Worm (Caenorhabditis elegans) whole organism, mixed stage, embryonic: ENCODE data around the gene lev-8.

Source experiments
- M03D4.4 ChIP-seq: sonication (generic microtip); optimal IDR thresholded peaks from 2 replicates; lab custom pipeline; 2017; ENCODE audit warnings: mild to moderate bottlenecking, missing genetic modification characterization, missing compliant biosample characterization
- bed-3 ChIP-seq: fragments of 200-800 bp; sonication (Bioruptor generic); optimal IDR thresholded peaks from 3 replicates; lab custom pipeline; 2018; ENCODE audit warnings: mild to moderate bottlenecking, missing genetic modification characterization, moderate library complexity, missing compliant biosample characterization
- blmp-1 ChIP-seq: fragments of 150-350 bp; optimal IDR thresholded peaks from 2 replicates; lab custom pipeline; 2014; ENCODE audit warnings: missing biosample characterization, missing genetic modification characterization
- ceh-39 ChIP-seq: fragments of 150-350 bp; optimal IDR thresholded peaks from 2 replicates; lab custom pipeline; 2014; ENCODE audit warnings: missing biosample characterization, missing genetic modification characterization
- ceh-83 ChIP-seq: fragments of 200-800 bp; sonication (Bioruptor generic); optimal IDR thresholded peaks from 2 replicates; lab custom pipeline; 2018; ENCODE audit warnings: mild to moderate bottlenecking, missing genetic modification characterization, missing compliant biosample characterization
- ces-1 ChIP-seq: fragments of 150-350 bp; optimal IDR thresholded peaks from 2 replicates; lab custom pipeline; 2014; ENCODE audit warnings: missing biosample characterization, missing genetic modification reagents, missing genetic modification characterization
- cnd-1 ChIP-seq: fragments of 200-800 bp; sonication (Bioruptor generic); optimal IDR thresholded peaks from 2 replicates; lab custom pipeline; 2018; ENCODE audit warnings: mild to moderate bottlenecking, missing genetic modification characterization, missing compliant biosample characterization
- drap-1 ChIP-seq: fragments of 200-800 bp; sonication (Bioruptor generic); optimal IDR thresholded peaks from 3 replicates; lab custom pipeline; 2018; ENCODE audit warnings: mild to moderate bottlenecking, missing genetic modification characterization, missing compliant biosample characterization
- elt-1 ChIP-seq: sonication (generic microtip); optimal IDR thresholded peaks from 2 replicates; lab custom pipeline; 2017; ENCODE audit warnings: missing genetic modification characterization, mild to moderate bottlenecking, missing compliant biosample characterization, antibody characterized with exemption, moderate library complexity, borderline replicate concordance; ENCODE audit not compliant: insufficient read depth
- elt-3 ChIP-seq: fragments of 150-350 bp; optimal IDR thresholded peaks from 2 replicates; lab custom pipeline; 2014; ENCODE audit warnings: missing biosample characterization, missing genetic modification characterization
- flh-1 ChIP-seq: fragments of 200-800 bp; sonication (Bioruptor generic); optimal IDR thresholded peaks from 2 replicates; lab custom pipeline; 2018; ENCODE audit warnings: mild to moderate bottlenecking, missing genetic modification characterization, moderate library complexity, missing compliant biosample characterization
- ham-2 ChIP-seq: fragments of 200-800 bp; sonication (Bioruptor generic); optimal IDR thresholded peaks from 2 replicates; lab custom pipeline; 2018; ENCODE audit warnings: mild to moderate bottlenecking, missing genetic modification characterization, missing compliant biosample characterization
- hlh-1 ChIP-seq: fragments of 150-350 bp; optimal IDR thresholded peaks from 2 replicates; lab custom pipeline; 2014; ENCODE audit warnings: missing biosample characterization, missing genetic modification reagents, missing genetic modification characterization
- lin-32 ChIP-seq: fragments of 200-800 bp; sonication (Bioruptor generic); optimal IDR thresholded peaks from 2 replicates; lab custom pipeline; 2018; ENCODE audit warnings: mild to moderate bottlenecking, missing genetic modification characterization, missing compliant biosample characterization
- lsy-2 ChIP-seq: fragments of 150-350 bp; optimal IDR thresholded peaks from 2 replicates; lab custom pipeline; 2014; ENCODE audit warnings: missing biosample characterization, missing genetic modification characterization
- mep-1 ChIP-seq: fragments of 150-350 bp; optimal IDR thresholded peaks from 2 replicates; lab custom pipeline; 2017; ENCODE audit warnings: missing biosample characterization, missing genetic modification reagents, missing genetic modification characterization, inconsistent platforms
- mls-2 ChIP-seq: sonication (generic microtip); optimal IDR thresholded peaks from 2 replicates; lab custom pipeline; 2016; ENCODE audit warnings: mild to moderate bottlenecking, missing genetic modification characterization, moderate library complexity, missing compliant biosample characterization
- nhr-2 ChIP-seq: fragments of 150-350 bp; optimal IDR thresholded peaks from 2 replicates; lab custom pipeline; 2014; ENCODE audit warnings: missing biosample characterization, missing genetic modification characterization
- nhr-237 ChIP-seq: fragments of 150-350 bp; optimal IDR thresholded peaks from 2 replicates; lab custom pipeline; 2014; ENCODE audit warnings: missing biosample characterization, missing genetic modification characterization
- nhr-28 ChIP-seq: fragments of 150-350 bp; optimal IDR thresholded peaks from 2 replicates; lab custom pipeline; 2014; ENCODE audit warnings: missing biosample characterization, missing genetic modification characterization
- nhr-76 ChIP-seq: sonication (generic microtip); optimal IDR thresholded peaks from 2 replicates; lab custom pipeline; 2017; ENCODE audit warnings: missing biosample characterization, missing genetic modification characterization
- pha-4 ChIP-seq: fragments of 150-350 bp; optimal IDR thresholded peaks from 2 replicates; lab custom pipeline; 2018; ENCODE audit warnings: missing biosample characterization, missing genetic modification reagents, missing genetic modification characterization
- sem-2 ChIP-seq: fragments of 200-800 bp; sonication (Bioruptor generic); optimal IDR thresholded peaks from 2 replicates; lab custom pipeline; 2018; ENCODE audit warnings: mild to moderate bottlenecking, missing genetic modification characterization, missing compliant biosample characterization
- snpc-4 ChIP-seq: fragments of 150-350 bp; optimal IDR thresholded peaks from 2 replicates; lab custom pipeline; 2014; ENCODE audit warnings: missing biosample characterization, missing genetic modification characterization
- sptf-1 ChIP-seq: sonication (generic microtip); optimal IDR thresholded peaks from 2 replicates; lab custom pipeline; 2017; ENCODE audit warnings: mild to moderate bottlenecking, missing genetic modification characterization, moderate library complexity, missing compliant biosample characterization
- tbx-8 ChIP-seq: fragments of 200-800 bp; sonication (Bioruptor generic); optimal IDR thresholded peaks from 2 replicates; lab custom pipeline; 2018; ENCODE audit warnings: mild to moderate bottlenecking, missing genetic modification characterization, moderate library complexity, missing compliant biosample characterization
- unc-120 ChIP-seq: sonication (generic microtip); optimal IDR thresholded peaks from 2 replicates; lab custom pipeline; 2017; ENCODE audit warnings: missing genetic modification characterization, missing compliant biosample characterization; ENCODE audit not compliant: poor library complexity, severe bottlenecking
- unc-39 ChIP-seq: fragments of 150-350 bp; optimal IDR thresholded peaks from 2 replicates; lab custom pipeline; 2014; ENCODE audit warnings: missing biosample characterization, missing genetic modification characterization
- unc-62 ChIP-seq: fragments of 150-350 bp; optimal IDR thresholded peaks from 2 replicates; lab custom pipeline; 2014; ENCODE audit warnings: missing biosample characterization, missing genetic modification reagents, missing genetic modification characterization
- zip-8 ChIP-seq: fragments of 150-350 bp; optimal IDR thresholded peaks from 2 replicates; lab custom pipeline; 2014; ENCODE audit warnings: missing biosample characterization, missing genetic modification characterization

The lev-8 gene

ce11 chrX:11522058-11522757 is 38.5 kb upstream of the lev-8 start, which contains the start of gene sdc-2:
sdc-2 (plus strand) TSS chrX:11522707.
- peak; percentile 52 for TF ChIP-seq pha-4 (tag; lab: Kevin White, UChicago)
- TF ChIP-seq mep-1 = peak; percentile 70
- peak; percentile 61 for TF ChIP-seq nhr-237 (tag; lab: Kevin White, UChicago)
- TF ChIP-seq cnd-1 (tag; lab: Kevin White, UChicago) = peak; percentile 26
- TF ChIP-seq unc-120 = peak; percentile 82
- no peak for TF ChIP-seq bed-3 (GFP tag; lab: Kevin White, UChicago)
- peak; percentile 43 for TF ChIP-seq unc-62 (GFP tag; lab: Kevin White, UChicago)
- TF ChIP-seq drap-1 (GFP tag; lab: Kevin White, UChicago) = peak; percentile 14
- TF ChIP-seq nhr-76 (tag; lab: Kevin White, UChicago) = no peak
- TF ChIP-seq tbx-8 = no peak
- TF ChIP-seq hlh-1 = peak; percentile 75

DNA sequence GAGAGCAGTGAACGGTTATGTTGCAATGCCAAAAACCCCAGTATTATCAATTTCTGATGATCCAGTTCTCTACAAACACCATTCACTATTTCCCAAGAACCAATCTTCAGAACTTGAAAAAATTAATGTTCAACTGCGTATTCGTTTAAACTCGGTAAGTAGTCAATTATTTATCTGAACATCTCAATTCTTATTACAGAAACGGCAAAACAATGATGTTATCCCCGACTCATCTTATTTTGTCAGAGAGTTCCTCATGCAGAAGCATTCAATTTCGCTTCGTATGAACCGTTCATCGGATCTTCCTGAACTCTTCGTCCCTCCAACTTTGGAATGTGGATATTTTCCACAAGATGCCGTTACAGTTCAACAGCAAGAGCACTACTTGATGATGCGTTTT is 37.0 kb upstream of the lev-8 start:
- TF ChIP-seq pha-4 (tag; lab: Kevin White, UChicago) = no peak
- no peak for TF ChIP-seq nhr-76 (tag; lab: Kevin White, UChicago)
- no peak for TF ChIP-seq unc-62 (GFP tag; lab: Kevin White, UChicago)
- TF ChIP-seq flh-1 (GFP tag; lab: Kevin White, UChicago) = no peak
- TF ChIP-seq M03D4.4 (tag; lab: Kevin White, UChicago) = no peak
- TF ChIP-seq unc-120 = no peak
- TF ChIP-seq hlh-1 = no peak
- TF ChIP-seq zip-8 = no peak
- no peak for TF ChIP-seq elt-3
- TF ChIP-seq ceh-39 (tag; lab: Kevin White, UChicago) = no peak
- no peak for TF ChIP-seq mep-1
- TF ChIP-seq unc-39 (tag; lab: Kevin White, UChicago) = no peak
- TF ChIP-seq lsy-2 (tag; lab: Kevin White, UChicago) = no peak
- no peak for TF ChIP-seq blmp-1 (tag; lab: Kevin White, UChicago)
- no peak for TF ChIP-seq sptf-1 (tag; lab: Kevin White, UChicago)
- TF ChIP-seq lin-32 (GFP tag; lab: Kevin White, UChicago) = no peak
- no peak for TF ChIP-seq nhr-237 (tag; lab: Kevin White, UChicago)
- TF ChIP-seq nhr-28 (tag; lab: Kevin White, UChicago) = no peak

- TF ChIP-seq elt-1 (tag; lab: Kevin White, UChicago) (no peak), nhr-76 (tag; lab: Kevin White, UChicago) (no peak), M03D4.4 (tag; lab: Kevin White, UChicago) (no peak)
- TF ChIP-seq, all 35 proteins: peak for 0
Observed at ce11 chrX:11533543-11534003, 27.1 kb upstream of the lev-8 start, which contains the start of gene C35C5.8. C35C5.8 (plus strand) TSS chrX:11533593.

- TF ChIP-seq blmp-1 (tag; lab: Kevin White, UChicago) = no peak
- no peak for TF ChIP-seq elt-3
- no peak for TF ChIP-seq ham-2 (GFP tag; lab: Kevin White, UChicago)
- no peak for TF ChIP-seq ceh-39 (tag; lab: Kevin White, UChicago)
- no peak for TF ChIP-seq sem-2 (GFP tag; lab: Kevin White, UChicago)
- TF ChIP-seq lin-32 (GFP tag; lab: Kevin White, UChicago) = no peak
- TF ChIP-seq cnd-1 (tag; lab: Kevin White, UChicago) = no peak
- no peak for TF ChIP-seq lsy-2 (tag; lab: Kevin White, UChicago)
- no peak for TF ChIP-seq nhr-28 (tag; lab: Kevin White, UChicago)
- no peak for TF ChIP-seq nhr-2 (tag; lab: Kevin White, UChicago)
- no peak for TF ChIP-seq bed-3 (GFP tag; lab: Kevin White, UChicago)
- no peak for TF ChIP-seq unc-62 (GFP tag; lab: Kevin White, UChicago)
- no peak for TF ChIP-seq M03D4.4 (tag; lab: Kevin White, UChicago)
- no peak for TF ChIP-seq ces-1 (GFP tag; lab: Kevin White, UChicago)
- no peak for TF ChIP-seq mls-2
- TF ChIP-seq, all 35 proteins: peak for 0
Observed at ce11 chrX:11534443-11534842, 26.3 kb upstream of the lev-8 start.

ce11 chrX:11536408-11536807 is 24.3 kb upstream of the lev-8 start, which contains the start of gene C35C5.9:
C35C5.9 (plus strand) TSS chrX:11536568.
- TF ChIP-seq nhr-237 (tag; lab: Kevin White, UChicago) (no peak), lsy-2 (tag; lab: Kevin White, UChicago) (no peak), ceh-39 (tag; lab: Kevin White, UChicago) (no peak), flh-1 (GFP tag; lab: Kevin White, UChicago) (no peak), nhr-2 (tag; lab: Kevin White, UChicago) (no peak), nhr-76 (tag; lab: Kevin White, UChicago) (no peak), elt-1 (tag; lab: Kevin White, UChicago) (no peak), ceh-83 (GFP tag; lab: Kevin White, UChicago) (no peak), mep-1 (no peak), sptf-1 (tag; lab: Kevin White, UChicago) (no peak), tbx-8 (no peak), unc-62 (GFP tag; lab: Kevin White, UChicago) (no peak), elt-3 (no peak), pha-4 (tag; lab: Kevin White, UChicago) (no peak), unc-39 (tag; lab: Kevin White, UChicago) (no peak), mls-2 (no peak), snpc-4 (tag; lab: Kevin White, UChicago) (no peak)
